Fruit fly (Drosophila melanogaster) whole organism, pupa: Measurements from ENCODE around the gene fid.

Source experiments
- CG10348 ChIP-seq: fragments of 200-800 bp; sonication (Bioruptor generic); IDR thresholded peaks from 2 replicates; pipeline ENCODE4 v1.3.6; 2022; ENCODE audit warnings: missing biosample characterization, missing genetic modification characterization
- CG4496 ChIP-seq: fragments of 200-800 bp; sonication (Bioruptor generic); IDR thresholded peaks from 3 replicates; pipeline ENCODE4 v1.3.6; 2022; ENCODE audit warnings: missing biosample characterization, missing genetic modification characterization
- CG8159 ChIP-seq: fragments of 200-800 bp; sonication (Bioruptor generic); optimal IDR thresholded peaks from 3 replicates; lab custom pipeline; 2018; ENCODE audit warnings: missing biosample characterization, mild to moderate bottlenecking, missing genetic modification characterization, moderate library complexity
- CG8301 ChIP-seq: fragments of 200-800 bp; sonication (Bioruptor generic); optimal IDR thresholded peaks from 2 replicates; lab custom pipeline; 2018; ENCODE audit warnings: missing biosample characterization, mild to moderate bottlenecking, missing genetic modification characterization
- EcR ChIP-seq: fragments of 200-800 bp; sonication (Bioruptor generic); optimal IDR thresholded peaks from 3 replicates; lab custom pipeline; 2019; ENCODE audit warnings: missing biosample characterization, missing genetic modification characterization, mild to moderate bottlenecking, moderate library complexity, missing genetic modification reagents
- Ets98B ChIP-seq: fragments of 200-800 bp; sonication (Bioruptor generic); IDR thresholded peaks from 2 replicates; pipeline ENCODE4 v1.3.6; 2022; ENCODE audit warnings: missing biosample characterization, missing genetic modification characterization

- TF ChIP-seq Ets98B (GFP tag; lab: Robert Waterston, UW) (no peak), CG10348 (GFP tag; lab: Robert Waterston, UW) (no peak), EcR (GFP tag; lab: Kevin White, UChicago) (no peak), CG8301 (no peak), CG8159 (tag; lab: Kevin White, UChicago) (no peak), CG4496 (GFP tag; lab: Robert Waterston, UW) (no peak)
Observed at dm6 chr3R:26013664-26013948, 43.7 kb downstream of the fid start.
